Worm (Caenorhabditis elegans) whole organism, L1 larva: ENCODE measurements around the gene ndnf-1.
A peak's percentile ranks its signal among the peaks of the same experiment; 100 is the strongest.

Experiments used
- C04F5.9 ChIP-seq: sonication (generic microtip); optimal IDR thresholded peaks from 2 replicates; lab custom pipeline; 2016; ENCODE audit warnings: missing genetic modification characterization, missing compliant biosample characterization
- F16B12.6 ChIP-seq: fragments of 150-350 bp; optimal IDR thresholded peaks from 2 replicates; lab custom pipeline; 2014; ENCODE audit warnings: missing biosample characterization, missing genetic modification characterization
- Y116A8C.19 ChIP-seq: sonication (generic microtip); optimal IDR thresholded peaks from 2 replicates; lab custom pipeline; 2016; ENCODE audit warnings: missing compliant biosample characterization, missing genetic modification characterization, borderline replicate concordance
- ceh-63 ChIP-seq: fragments of 200-800 bp; sonication (Bioruptor generic); optimal IDR thresholded peaks from 2 replicates; lab custom pipeline; 2018; ENCODE audit warnings: mild to moderate bottlenecking, missing genetic modification characterization, missing compliant biosample characterization
- ceh-90 ChIP-seq: sonication (generic microtip); optimal IDR thresholded peaks from 2 replicates; lab custom pipeline; 2016; ENCODE audit warnings: missing genetic modification characterization, missing compliant biosample characterization
- ces-1 ChIP-seq: fragments of 150-350 bp; optimal IDR thresholded peaks from 2 replicates; lab custom pipeline; 2014; ENCODE audit warnings: missing biosample characterization, missing genetic modification reagents, missing genetic modification characterization
- dsc-1 ChIP-seq: sonication (generic microtip); optimal IDR thresholded peaks from 2 replicates; lab custom pipeline; 2016; ENCODE audit warnings: mild to moderate bottlenecking, missing genetic modification characterization, missing compliant biosample characterization
- efl-1 ChIP-seq, 4 experiments: fragments of 150-350 bp; optimal IDR thresholded peaks in 3 of 4; peaks in 1 of 4; 1 replicate in 1 of 4; 2 replicates in 3 of 4; lab custom pipeline; 2014; ENCODE audit warnings: missing biosample characterization in 2 of 4, missing genetic modification characterization in 2 of 4, missing genetic modification reagents in 2 of 4
- efl-3 ChIP-seq: fragments of 200-800 bp; sonication (Bioruptor generic); optimal IDR thresholded peaks from 2 replicates; lab custom pipeline; 2018; ENCODE audit warnings: mild to moderate bottlenecking, missing genetic modification characterization, missing compliant biosample characterization
- egl-13 ChIP-seq: sonication (generic microtip); optimal IDR thresholded peaks from 2 replicates; lab custom pipeline; 2016; ENCODE audit warnings: missing genotype, missing genetic modification reagents, missing genetic modification characterization, missing compliant biosample characterization
- egl-27 ChIP-seq, 2 experiments: fragments of 150-350 bp in 1 of 2; sonication (generic microtip); optimal IDR thresholded peaks; 3 replicates each; lab custom pipeline; 2017 to 2018; ENCODE audit warnings: missing biosample characterization in 2 of 2, missing genetic modification characterization in 2 of 2, missing genetic modification reagents in 2 of 2
- elt-2 ChIP-seq: sonication (generic microtip); optimal IDR thresholded peaks from 2 replicates; lab custom pipeline; 2016; ENCODE audit warnings: missing genetic modification characterization, mild to moderate bottlenecking, inconsistent platforms, missing compliant biosample characterization, missing genetic modification reagents
- ets-5 ChIP-seq: fragments of 200-800 bp; sonication (Bioruptor generic); IDR thresholded peaks from 2 replicates; pipeline ENCODE4 v1.3.6; 2022; ENCODE audit warnings: missing genetic modification characterization, missing compliant biosample characterization
- fkh-8 ChIP-seq: sonication (generic microtip); optimal IDR thresholded peaks from 2 replicates; lab custom pipeline; 2016; ENCODE audit warnings: mild to moderate bottlenecking, missing genetic modification characterization, missing compliant biosample characterization
- grh-1 ChIP-seq: fragments of 200-800 bp; sonication (Bioruptor generic); IDR thresholded peaks from 2 replicates; pipeline ENCODE4 v1.3.6; 2022; ENCODE audit warnings: missing genetic modification reagents, missing genetic modification characterization, missing compliant biosample characterization
- hlh-17 ChIP-seq: fragments of 200-800 bp; sonication (Bioruptor generic); optimal IDR thresholded peaks from 2 replicates; lab custom pipeline; 2018; ENCODE audit warnings: missing genetic modification characterization, mild to moderate bottlenecking, missing compliant biosample characterization, moderate library complexity, borderline replicate concordance
- hlh-4 ChIP-seq: sonication (generic microtip); optimal IDR thresholded peaks from 2 replicates; lab custom pipeline; 2016; ENCODE audit warnings: mild to moderate bottlenecking, missing genetic modification characterization, missing compliant biosample characterization
- irx-1 ChIP-seq: sonication (generic microtip); optimal IDR thresholded peaks from 2 replicates; lab custom pipeline; 2016; ENCODE audit warnings: missing genetic modification characterization, missing compliant biosample characterization
- isw-1 ChIP-seq: fragments of 200-800 bp; sonication (Bioruptor generic); IDR thresholded peaks from 2 replicates; pipeline ENCODE4 v1.3.6; 2022; ENCODE audit warnings: missing genetic modification characterization, missing compliant biosample characterization
- jun-1 ChIP-seq: fragments of 150-350 bp; optimal IDR thresholded peaks from 2 replicates; lab custom pipeline; 2014; ENCODE audit warnings: missing biosample characterization, missing genetic modification reagents, missing genetic modification characterization
- lin-15B ChIP-seq: fragments of 150-350 bp; sonication (generic microtip); optimal IDR thresholded peaks from 3 replicates; lab custom pipeline; 2014; ENCODE audit warnings: missing biosample characterization, missing genetic modification characterization
- lin-35 ChIP-seq, 2 experiments: fragments of 150-350 bp; optimal IDR thresholded peaks; 2 replicates each; lab custom pipeline; 2014; ENCODE audit warnings: missing biosample characterization in 2 of 2, missing genetic modification characterization in 2 of 2, missing genetic modification reagents in 2 of 2
- lin-39 ChIP-seq: fragments of 150-350 bp; optimal IDR thresholded peaks from 2 replicates; lab custom pipeline; 2014; ENCODE audit warnings: missing biosample characterization, missing genetic modification reagents, missing genetic modification characterization
- lsy-2 ChIP-seq, 2 experiments: fragments of 150-350 bp; optimal IDR thresholded peaks; 2 replicates each; lab custom pipeline; 2014; ENCODE audit warnings: missing biosample characterization in 2 of 2, missing genetic modification characterization in 2 of 2
- mab-9 ChIP-seq: fragments of 200-800 bp; sonication (Bioruptor generic); IDR thresholded peaks from 2 replicates; pipeline ENCODE4 v1.3.6; 2022; ENCODE audit warnings: missing genetic modification reagents, missing genetic modification characterization, missing compliant biosample characterization
- mef-2 ChIP-seq: fragments of 150-350 bp; optimal IDR thresholded peaks from 2 replicates; lab custom pipeline; 2014; ENCODE audit warnings: missing biosample characterization, missing genetic modification characterization
- nhr-11 ChIP-seq: fragments of 150-350 bp; optimal IDR thresholded peaks from 2 replicates; lab custom pipeline; 2014; ENCODE audit warnings: missing biosample characterization, missing genetic modification characterization
- nhr-19 ChIP-seq: fragments of 200-800 bp; sonication (Bioruptor generic); conservative IDR thresholded peaks from 2 replicates; pipeline ENCODE4 v1.3.6; 2022; ENCODE audit warnings: missing genetic modification characterization, missing compliant biosample characterization
- nhr-47 ChIP-seq: sonication (generic microtip); optimal IDR thresholded peaks from 2 replicates; lab custom pipeline; 2016; ENCODE audit warnings: mild to moderate bottlenecking, missing genetic modification characterization, moderate library complexity, missing compliant biosample characterization
- nhr-76 ChIP-seq: sonication (generic microtip); optimal IDR thresholded peaks from 2 replicates; lab custom pipeline; 2017; ENCODE audit warnings: missing biosample characterization, missing genetic modification characterization
- nhr-84 ChIP-seq: sonication (generic microtip); optimal IDR thresholded peaks from 2 replicates; lab custom pipeline; 2017; ENCODE audit warnings: missing biosample characterization, missing genetic modification characterization
- pax-3 ChIP-seq: fragments of 200-800 bp; sonication (Bioruptor generic); optimal IDR thresholded peaks from 2 replicates; lab custom pipeline; 2018; ENCODE audit warnings: mild to moderate bottlenecking, missing genetic modification characterization, moderate library complexity, missing compliant biosample characterization
- pqm-1 ChIP-seq: sonication (generic microtip); optimal IDR thresholded peaks from 3 replicates; lab custom pipeline; 2017; ENCODE audit warnings: missing biosample characterization, missing genetic modification characterization
- skn-1 ChIP-seq: fragments of 150-350 bp; optimal IDR thresholded peaks from 2 replicates; lab custom pipeline; 2014; ENCODE audit warnings: missing biosample characterization, missing genetic modification characterization
- snpc-4 ChIP-seq: fragments of 150-350 bp; optimal IDR thresholded peaks from 2 replicates; lab custom pipeline; 2014; ENCODE audit warnings: missing biosample characterization, missing genetic modification characterization
- sptf-1 ChIP-seq: fragments of 150-350 bp; optimal IDR thresholded peaks from 2 replicates; lab custom pipeline; 2014; ENCODE audit warnings: missing biosample characterization, missing genetic modification characterization
- sup-37 ChIP-seq: fragments of 200-800 bp; sonication (Bioruptor generic); optimal IDR thresholded peaks from 2 replicates; lab custom pipeline; 2018; ENCODE audit warnings: mild to moderate bottlenecking, missing genetic modification characterization, missing compliant biosample characterization
- tbx-2 ChIP-seq: sonication (generic microtip); optimal IDR thresholded peaks from 2 replicates; lab custom pipeline; 2016; ENCODE audit warnings: missing genetic modification characterization, missing compliant biosample characterization
- tlp-1 ChIP-seq: fragments of 150-350 bp; optimal IDR thresholded peaks from 2 replicates; lab custom pipeline; 2014; ENCODE audit warnings: missing biosample characterization, missing genetic modification characterization
- unc-130 ChIP-seq: fragments of 150-350 bp; optimal IDR thresholded peaks from 2 replicates; lab custom pipeline; 2017; ENCODE audit warnings: missing biosample characterization, missing genetic modification characterization, inconsistent platforms
- unc-30 ChIP-seq: sonication (generic microtip); optimal IDR thresholded peaks from 2 replicates; lab custom pipeline; 2017; ENCODE audit warnings: missing biosample characterization, missing genetic modification characterization
- unc-62 ChIP-seq: fragments of 150-350 bp; optimal IDR thresholded peaks from 2 replicates; lab custom pipeline; 2014; ENCODE audit warnings: missing biosample characterization, missing genetic modification reagents, missing genetic modification characterization
- unc-98 ChIP-seq: fragments of 200-800 bp; sonication (Bioruptor generic); IDR thresholded peaks from 2 replicates; pipeline ENCODE4 v1.3.6; 2022; ENCODE audit warnings: missing genetic modification characterization, missing compliant biosample characterization
- vab-15 ChIP-seq: sonication (generic microtip); optimal IDR thresholded peaks from 2 replicates; lab custom pipeline; 2017; ENCODE audit warnings: missing genotype, mild to moderate bottlenecking, missing genetic modification characterization, missing compliant biosample characterization
- zag-1 ChIP-seq: fragments of 150-350 bp; optimal IDR thresholded peaks from 2 replicates; lab custom pipeline; 2014; ENCODE audit warnings: missing biosample characterization, missing genetic modification characterization
- ztf-11 ChIP-seq, 2 experiments: sonication (generic microtip); optimal IDR thresholded peaks; 2 replicates each; lab custom pipeline; 2016 to 2017; ENCODE audit warnings: missing genetic modification characterization in 2 of 2, missing biosample characterization in 1 of 2, missing compliant biosample characterization in 1 of 2
- ztf-4 ChIP-seq: fragments of 150-350 bp; optimal IDR thresholded peaks from 2 replicates; lab custom pipeline; 2014; ENCODE audit warnings: missing biosample characterization, missing genetic modification characterization

ndnf-1 gene

DNA sequence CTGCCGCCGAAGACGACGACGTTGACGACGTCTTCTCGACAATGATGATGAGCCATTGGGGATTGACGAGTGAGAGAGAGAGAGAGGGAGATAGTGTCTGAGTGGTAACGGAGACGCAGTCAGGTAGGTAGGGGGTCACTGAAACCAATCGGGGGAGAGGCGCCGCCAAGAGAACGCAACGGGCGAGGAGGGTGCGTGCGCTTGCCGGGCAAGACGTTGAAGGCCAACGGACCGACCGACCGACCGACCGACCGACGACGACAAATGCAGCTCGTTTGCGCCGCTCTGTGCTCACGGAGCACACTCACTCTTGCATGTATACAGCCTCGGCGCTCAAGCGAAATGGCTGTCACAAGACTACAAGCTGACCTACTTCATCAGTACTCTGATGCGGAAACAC is 38.2 kb downstream of the ndnf-1 start (continued):
- TF ChIP-seq ces-1 (no peak), lin-15B (no peak), nhr-76 (no peak), efl-3 (no peak), tbx-2 (peak; percentile 41), nhr-47 (peak; percentile 65), lin-39 (tag; lab: Kevin White, UChicago) (no peak), grh-1 (GFP tag; lab: Robert Waterston, UW) (no peak), unc-98 (GFP tag; lab: Robert Waterston, UW) (no peak), unc-130 (tag; lab: Kevin White, UChicago) (no peak), ets-5 (GFP tag; lab: Robert Waterston, UW) (no peak), sup-37 (GFP tag; lab: Kevin White, UChicago) (no peak), vab-15 (no peak), isw-1 (GFP tag; lab: Robert Waterston, UW) (no peak), mef-2 (no peak), irx-1 (tag; lab: Kevin White, UChicago) (no peak), fkh-8 (peak; percentile 82), skn-1 (peak; percentile 39), unc-62 (GFP tag; lab: Kevin White, UChicago) (no peak), lin-35 (GFP tag; optimal IDR thresholded peaks at IDR 0.05; lab: Kevin White, UChicago) (peak in 1 of 2 experiments; percentile 32), ztf-4 (tag; lab: Kevin White, UChicago) (no peak), hlh-17 (no peak), zag-1 (tag; lab: Kevin White, UChicago) (no peak), egl-13 (tag; lab: Kevin White, UChicago) (peak; percentile 42), elt-2 (no peak), pqm-1 (tag; lab: Kevin White, UChicago) (no peak), snpc-4 (tag; lab: Kevin White, UChicago) (no peak), F16B12.6 (tag; lab: Kevin White, UChicago) (no peak), tlp-1 (tag; lab: Kevin White, UChicago) (no peak), Y116A8C.19 (no peak), lsy-2 (tag; optimal IDR thresholded peaks at IDR 0.05; lab: Kevin White, UChicago) (peak in 1 of 2 experiments; percentile 28), sptf-1 (tag; lab: Kevin White, UChicago) (no peak), unc-30 (no peak), hlh-4 (tag; lab: Kevin White, UChicago) (no peak), nhr-11 (no peak), nhr-19 (peak; percentile 28; the same call in 1 of the 2 replicates), ceh-63 (GFP tag; lab: Kevin White, UChicago) (peak; percentile 57), egl-27 (tag; optimal IDR thresholded peaks at IDR 0.05; lab: Kevin White, UChicago) (no peak), C04F5.9 (tag; lab: Kevin White, UChicago) (no peak), pax-3 (tag; lab: Kevin White, UChicago) (peak; percentile 49), ceh-90 (tag; lab: Kevin White, UChicago) (no peak), jun-1 (tag; lab: Kevin White, UChicago) (no peak), nhr-84 (tag; lab: Kevin White, UChicago) (no peak), mab-9 (GFP tag; lab: Robert Waterston, UW) (0 out of 2 replicates have a peak, but pooled peaks have one; percentile 32)

- TF ChIP-seq ztf-11 (tag; optimal IDR thresholded peaks at IDR 0.05; lab: Kevin White, UChicago) (no peak), dsc-1 (tag; lab: Kevin White, UChicago) (no peak), efl-1 (optimal IDR thresholded peaks at IDR 0.05; lab: Kevin White, UChicago) (no peak), efl-1 (GFP tag; optimal IDR thresholded peaks at IDR 0.05 in 1 of 2; lab: Kevin White, UChicago) (peak in 1 of 2 experiments; percentile 85), irx-1 (tag; lab: Kevin White, UChicago) (peak; percentile 18)
Observed at ce11 chrIV:2986720-2987119, 42.0 kb downstream of the ndnf-1 start.
